Fruit fly (Drosophila melanogaster) whole organism, embryonic: ENCODE results near the gene CG15642.

Experiments
- B-H2 ChIP-seq: fragments of 200-800 bp; sonication (Bioruptor generic); optimal IDR thresholded peaks from 2 replicates; lab custom pipeline; 2018; ENCODE audit warnings: missing biosample characterization, mild to moderate bottlenecking, missing genetic modification characterization
- CG10462 ChIP-seq: fragments of 200-800 bp; sonication (Bioruptor generic); optimal IDR thresholded peaks from 2 replicates; lab custom pipeline; 2016; ENCODE audit warnings: missing biosample characterization, missing genetic modification characterization
- CG10565 ChIP-seq: fragments of 200-800 bp; sonication (Bioruptor generic); optimal IDR thresholded peaks from 3 replicates; lab custom pipeline; 2016; ENCODE audit warnings: missing biosample characterization, mild to moderate bottlenecking, missing genetic modification characterization
- CG11504 ChIP-seq: fragments of 200-800 bp; sonication (Bioruptor generic); optimal IDR thresholded peaks from 3 replicates; lab custom pipeline; 2019; ENCODE audit warnings: missing biosample characterization, mild to moderate bottlenecking, missing genetic modification characterization, moderate library complexity
- CG11696 ChIP-seq: fragments of 200-800 bp; sonication (Bioruptor generic); IDR thresholded peaks from 2 replicates; pipeline ENCODE4 v1.3.6; 2022; ENCODE audit warnings: missing biosample characterization, missing genetic modification characterization
- CG12219 ChIP-seq: fragments of 200-800 bp; sonication (Bioruptor generic); optimal IDR thresholded peaks from 3 replicates; lab custom pipeline; 2018; ENCODE audit warnings: missing biosample characterization, mild to moderate bottlenecking, missing genetic modification characterization
- CG14441 ChIP-seq: fragments of 200-800 bp; sonication (Bioruptor generic); IDR thresholded peaks from 2 replicates; pipeline ENCODE4 v1.3.6; 2022; ENCODE audit warnings: missing biosample characterization, missing genetic modification characterization
- CG15269 ChIP-seq: fragments of 200-800 bp; sonication (Bioruptor generic); optimal IDR thresholded peaks from 2 replicates; lab custom pipeline; 2018; ENCODE audit warnings: missing biosample characterization, mild to moderate bottlenecking, missing genetic modification characterization, moderate library complexity
- CG15696 ChIP-seq: fragments of 200-800 bp; sonication (Bioruptor generic); optimal IDR thresholded peaks from 2 replicates; lab custom pipeline; 2019; ENCODE audit warnings: missing biosample characterization, mild to moderate bottlenecking, missing genetic modification characterization, moderate library complexity
- CG17568 ChIP-seq: fragments of 200-800 bp; sonication (Bioruptor generic); optimal IDR thresholded peaks from 2 replicates; lab custom pipeline; 2018; ENCODE audit warnings: missing biosample characterization, mild to moderate bottlenecking, missing genetic modification characterization, moderate library complexity
- CG17912 ChIP-seq: fragments of 200-800 bp; sonication (Bioruptor generic); optimal IDR thresholded peaks from 2 replicates; lab custom pipeline; 2018; ENCODE audit warnings: missing biosample characterization, mild to moderate bottlenecking, missing genetic modification characterization
- CG18599 ChIP-seq: fragments of 200-800 bp; sonication (Bioruptor generic); optimal IDR thresholded peaks from 3 replicates; lab custom pipeline; 2017; ENCODE audit warnings: missing biosample characterization, missing genetic modification characterization, mild to moderate bottlenecking, moderate library complexity, missing genetic modification reagents
- CG30403 ChIP-seq: fragments of 200-800 bp; sonication (Bioruptor generic); optimal IDR thresholded peaks from 3 replicates; lab custom pipeline; 2016; ENCODE audit warnings: missing biosample characterization, missing genetic modification characterization
- CG32767 ChIP-seq: fragments of 200-800 bp; sonication (Bioruptor generic); IDR thresholded peaks from 2 replicates; pipeline ENCODE4 v1.3.6; 2022; ENCODE audit warnings: missing biosample characterization, missing genetic modification characterization
- CG6689 ChIP-seq: fragments of 200-800 bp; sonication (Bioruptor generic); IDR thresholded peaks from 2 replicates; pipeline ENCODE4 v1.3.6; 2022; ENCODE audit warnings: missing biosample characterization, missing genetic modification characterization
- CG6813 ChIP-seq: fragments of 200-800 bp; sonication (Bioruptor generic); optimal IDR thresholded peaks from 2 replicates; lab custom pipeline; 2017; ENCODE audit warnings: missing biosample characterization, missing genetic modification characterization, mild to moderate bottlenecking, moderate library complexity, missing genetic modification reagents
- CoRest ChIP-seq: fragments of 200-800 bp; sonication (Bioruptor generic); optimal IDR thresholded peaks from 3 replicates; lab custom pipeline; 2018; ENCODE audit warnings: missing biosample characterization, mild to moderate bottlenecking, missing genetic modification characterization, moderate library complexity
- Dip2 ChIP-seq: fragments of 200-800 bp; sonication (Bioruptor generic); IDR thresholded peaks from 2 replicates; pipeline ENCODE4 v1.3.6; 2022; ENCODE audit warnings: missing biosample characterization, missing genetic modification characterization
- Elba2 ChIP-seq: fragments of 200-800 bp; sonication (Bioruptor generic); optimal IDR thresholded peaks from 3 replicates; lab custom pipeline; 2016; ENCODE audit warnings: missing biosample characterization, missing genetic modification characterization
- Ets65A ChIP-seq: fragments of 200-800 bp; sonication (Bioruptor generic); peaks from one replicate; lab custom pipeline; 2016; ENCODE audit warnings: missing biosample characterization, missing genetic modification characterization
- Hand ChIP-seq: fragments of 200-800 bp; sonication (Bioruptor generic); optimal IDR thresholded peaks from 2 replicates; lab custom pipeline; 2017; ENCODE audit warnings: mild to moderate bottlenecking, missing biosample characterization, missing genetic modification reagents, missing genetic modification characterization
- Hmx ChIP-seq: fragments of 200-800 bp; sonication (Bioruptor generic); optimal IDR thresholded peaks from 2 replicates; lab custom pipeline; 2016; ENCODE audit warnings: missing biosample characterization, missing genetic modification characterization
- Hr78 ChIP-seq, 2 experiments: fragments of 200-800 bp in 1 of 2; fragments of >200 bp in 1 of 2; sonication (Bioruptor generic) in 1 of 2; optimal IDR thresholded peaks; 2 replicates each; lab custom pipeline; 2017 to 2019; ENCODE audit warnings: missing biosample characterization in 2 of 2, missing genetic modification characterization in 2 of 2, mild to moderate bottlenecking in 1 of 2, moderate library complexity in 1 of 2
- Jarid2 ChIP-seq: fragments of 200-800 bp; sonication (Bioruptor generic); optimal IDR thresholded peaks from 3 replicates; lab custom pipeline; 2017; ENCODE audit warnings: mild to moderate bottlenecking, missing biosample characterization, missing genetic modification reagents, missing genetic modification characterization
- Lpt ChIP-seq: fragments of >200 bp; optimal IDR thresholded peaks from 2 replicates; lab custom pipeline; 2018; ENCODE audit warnings: missing biosample characterization, missing genetic modification characterization
- MESR4 ChIP-seq: fragments of 200-800 bp; sonication (Bioruptor generic); optimal IDR thresholded peaks from 2 replicates; lab custom pipeline; 2018; ENCODE audit warnings: missing biosample characterization, mild to moderate bottlenecking, missing genetic modification characterization, moderate library complexity
- Mes4 ChIP-seq: fragments of 200-800 bp; sonication (Bioruptor generic); optimal IDR thresholded peaks from 2 replicates; lab custom pipeline; 2016; ENCODE audit warnings: missing biosample characterization, missing genetic modification characterization
- Optix ChIP-seq: fragments of 200-800 bp; sonication (Bioruptor generic); IDR thresholded peaks from 3 replicates; pipeline ENCODE4 v1.3.6; 2022; ENCODE audit warnings: missing biosample characterization, missing genetic modification characterization
- Side ChIP-seq: fragments of 200-800 bp; sonication (Bioruptor generic); optimal IDR thresholded peaks from 2 replicates; lab custom pipeline; 2016; ENCODE audit warnings: missing biosample characterization, missing genetic modification characterization
- Six4 ChIP-seq: fragments of 200-800 bp; sonication (Bioruptor generic); optimal IDR thresholded peaks from 2 replicates; lab custom pipeline; 2016; ENCODE audit warnings: missing biosample characterization, missing genetic modification characterization
- Usf ChIP-seq: fragments of 200-800 bp; sonication (Bioruptor generic); optimal IDR thresholded peaks from 2 replicates; lab custom pipeline; 2017; ENCODE audit warnings: missing genotype, missing biosample characterization, missing genetic modification characterization
- ac ChIP-seq: fragments of 200-800 bp; sonication (Bioruptor generic); optimal IDR thresholded peaks from 3 replicates; lab custom pipeline; 2017; ENCODE audit warnings: missing biosample characterization, mild to moderate bottlenecking, missing genetic modification characterization
- amos ChIP-seq: fragments of 200-800 bp; sonication (Bioruptor generic); IDR thresholded peaks from 2 replicates; pipeline ENCODE4 v1.3.6; 2022; ENCODE audit warnings: missing biosample characterization, missing genetic modification characterization; ENCODE audit not compliant: partially characterized antibody
- bcd ChIP-seq: fragments of 200-800 bp; sonication (Bioruptor generic); optimal IDR thresholded peaks from 2 replicates; lab custom pipeline; 2017; ENCODE audit warnings: missing biosample characterization, mild to moderate bottlenecking, missing genetic modification characterization
- cato ChIP-seq: fragments of 200-800 bp; sonication (Bioruptor generic); optimal IDR thresholded peaks from 2 replicates; lab custom pipeline; 2016; ENCODE audit warnings: missing biosample characterization, missing genetic modification characterization, borderline replicate concordance
- chn ChIP-seq: fragments of 200-800 bp; sonication (Bioruptor generic); optimal IDR thresholded peaks from 2 replicates; lab custom pipeline; 2016; ENCODE audit warnings: missing biosample characterization, missing genetic modification characterization
- crol ChIP-seq: fragments of 200-800 bp; sonication (Bioruptor generic); IDR thresholded peaks from 2 replicates; pipeline ENCODE4 v1.3.6; 2022; ENCODE audit warnings: missing biosample characterization, missing genetic modification characterization
- eve ChIP-seq, 2 experiments: fragments of >200 bp; optimal IDR thresholded peaks; 2 replicates each; lab custom pipeline; 2017; ENCODE audit warnings: missing biosample characterization in 2 of 2, missing genetic modification characterization in 2 of 2
- grau ChIP-seq: fragments of 200-800 bp; optimal IDR thresholded peaks from 3 replicates; lab custom pipeline; 2019; ENCODE audit warnings: missing biosample characterization, mild to moderate bottlenecking, missing genetic modification characterization, moderate library complexity
- h ChIP-seq: fragments of >200 bp; optimal IDR thresholded peaks from 2 replicates; lab custom pipeline; 2017
- hth ChIP-seq: fragments of >200 bp; optimal IDR thresholded peaks from 2 replicates; lab custom pipeline; 2017; ENCODE audit warnings: inconsistent platforms
- insv ChIP-seq, 2 experiments: fragments of 200-800 bp; sonication (Bioruptor generic); optimal IDR thresholded peaks; 3 replicates each; lab custom pipeline; 2016 to 2018; ENCODE audit warnings: missing biosample characterization in 2 of 2, missing genetic modification characterization in 2 of 2
- otp ChIP-seq: fragments of 200-800 bp; sonication (Bioruptor generic); IDR thresholded peaks from 3 replicates; pipeline ENCODE4, ENCODE4 v1.3.6; 2022; ENCODE audit warnings: missing biosample characterization, missing genetic modification characterization
- p53 ChIP-seq: fragments of 200-800 bp; sonication (Bioruptor generic); optimal IDR thresholded peaks from 2 replicates; lab custom pipeline; 2016; ENCODE audit warnings: missing biosample characterization, missing genetic modification characterization
- pb ChIP-seq: fragments of 200-800 bp; sonication (Bioruptor generic); optimal IDR thresholded peaks from 3 replicates; lab custom pipeline; 2016; ENCODE audit warnings: missing biosample characterization, missing genetic modification characterization
- pho ChIP-seq: fragments of 200-800 bp; sonication (Bioruptor generic); optimal IDR thresholded peaks from 2 replicates; lab custom pipeline; 2016; ENCODE audit warnings: missing biosample characterization, missing genetic modification characterization
- so ChIP-seq: fragments of 200-800 bp; sonication (Bioruptor generic); IDR thresholded peaks from 3 replicates; pipeline ENCODE4 v1.3.6; 2022; ENCODE audit warnings: missing biosample characterization, missing genetic modification characterization
- sob ChIP-seq: fragments of 200-800 bp; sonication (Bioruptor generic); IDR thresholded peaks from 2 replicates; pipeline ENCODE4 v1.3.6; 2022; ENCODE audit warnings: missing biosample characterization, missing genetic modification characterization
- ssp ChIP-seq: fragments of 200-800 bp; sonication (Bioruptor generic); IDR thresholded peaks from 2 replicates; pipeline ENCODE4 v1.3.6; 2022; ENCODE audit warnings: missing biosample characterization, missing genetic modification characterization
- tup ChIP-seq: fragments of 200-800 bp; sonication (Bioruptor generic); optimal IDR thresholded peaks from 2 replicates; lab custom pipeline; 2016; ENCODE audit warnings: missing biosample characterization, mild to moderate bottlenecking, missing genetic modification characterization, moderate library complexity
- twi ChIP-seq: fragments of 200-800 bp; optimal IDR thresholded peaks from 2 replicates; lab custom pipeline; 2019; ENCODE audit warnings: missing biosample characterization, mild to moderate bottlenecking, missing genetic modification characterization, moderate library complexity
- usp ChIP-seq: fragments of >200 bp; optimal IDR thresholded peaks from 2 replicates; lab custom pipeline; 2017; ENCODE audit warnings: missing biosample characterization, missing genetic modification characterization

The CG15642 gene

dm6 chrX:15453121-15453520 is 14.4 kb downstream of the CG15642 start, which contains the start of gene CG11655 (continued):
- TF ChIP-seq ac (no peak), cato (no peak), CG10565 (GFP tag; lab: Kevin White, UChicago) (no peak), Side (GFP tag; lab: Kevin White, UChicago) (no peak), Optix (GFP tag; lab: Robert Waterston, UW) (no peak), insv (GFP tag; optimal IDR thresholded peaks at IDR 0.05; lab: Kevin White, UChicago) (peak in 1 of 2 experiments; percentile 89), Mes4 (no peak), crol (GFP tag; lab: Robert Waterston, UW) (0 out of 2 replicates have a peak, but pooled peaks have one; percentile 27), pb (GFP tag; lab: Kevin White, UChicago) (no peak), Hr78 (GFP tag; optimal IDR thresholded peaks at IDR 0.05; lab: Kevin White, UChicago) (no peak), Lpt (GFP tag; lab: Kevin White, UChicago) (no peak), tup (GFP tag; lab: Kevin White, UChicago) (no peak), hth (lab: Kevin White, UChicago) (no peak), CG15696 (peak; percentile 4), usp (GFP tag; lab: Kevin White, UChicago) (no peak), CG11504 (tag; lab: Kevin White, UChicago) (no peak), CG14441 (GFP tag; lab: Robert Waterston, UW) (no peak), CoRest (tag; lab: Kevin White, UChicago) (peak; percentile 33), Six4 (no peak), Usf (GFP tag; lab: Kevin White, UChicago) (peak; percentile 21), CG11696 (no peak), amos (no peak), Elba2 (GFP tag; lab: Kevin White, UChicago) (peak; percentile 83), sob (GFP tag; lab: Robert Waterston, UW) (peak; percentile 23; the same call in 1 of the 2 replicates), Ets65A (GFP tag; lab: Kevin White, UChicago) (peak; percentile 45), CG15269 (tag; lab: Kevin White, UChicago) (no peak), CG10462 (GFP tag; lab: Kevin White, UChicago) (no peak), CG17568 (GFP tag; lab: Kevin White, UChicago) (no peak), ssp (GFP tag; lab: Robert Waterston, UW) (no peak), bcd (peak; percentile 32), p53 (GFP tag; lab: Kevin White, UChicago) (no peak), Hmx (no peak), Hand (GFP tag; lab: Kevin White, UChicago) (no peak), CG32767 (GFP tag; lab: Robert Waterston, UW) (no peak), h (no peak), Jarid2 (GFP tag; lab: Kevin White, UChicago) (no peak), CG6689 (0 out of 2 replicates have a peak, but pooled peaks have one; percentile 30), CG18599 (peak; percentile 39), Dip2 (GFP tag; lab: Robert Waterston, UW) (no peak), twi (tag; lab: Kevin White, UChicago) (no peak), CG17912 (GFP tag; lab: Kevin White, UChicago) (no peak), CG12219 (no peak), B-H2 (GFP tag; lab: Kevin White, UChicago) (no peak), grau (tag; lab: Kevin White, UChicago) (peak; percentile 29), CG6813 (GFP tag; lab: Kevin White, UChicago) (no peak), eve (GFP tag; optimal IDR thresholded peaks at IDR 0.05; lab: Kevin White, UChicago) (no peak), pho (GFP tag; lab: Kevin White, UChicago) (no peak), MESR4 (no peak), so (GFP tag; lab: Robert Waterston, UW) (no peak), chn (GFP tag; lab: Kevin White, UChicago) (peak; percentile 4), CG30403 (peak; percentile 27), otp (peak; percentile 75; the same call in 2 of the 3 replicates)
